Worm (Caenorhabditis elegans): ENCODE measurements around the gene F02E11.4.

F02E11.4 gene

ce11 chrII:3234725-3235124, 42.9 kb downstream of the F02E11.4 start, which contains the start of gene C17F4.8:
Gene C17F4.8, minus strand, starts transcription at chrII:3234825.
- no peak for TF ChIP-seq ceh-30 (tag; optimal IDR thresholded peaks at IDR 0.05)

ce11 chrII:3230422-3230821, 47.2 kb downstream of the F02E11.4 start, which contains the start of gene srh-297:
Gene srh-297, minus strand, starts transcription at chrII:3230522.
- TF ChIP-seq ztf-16 (tag; optimal IDR thresholded peaks at IDR 0.05): no peak
- no peak for TF ChIP-seq ceh-45 (GFP tag; IDR thresholded peaks at IDR 0.05)
- no peak for TF ChIP-seq ahr-1 (tag; optimal IDR thresholded peaks at IDR 0.05)
- TF ChIP-seq ceh-9 (tag; optimal IDR thresholded peaks at IDR 0.05): no peak
- no peak for TF ChIP-seq odd-2 (tag; optimal IDR thresholded peaks at IDR 0.05)
- no peak for TF ChIP-seq C38D4.7 (GFP tag; optimal IDR thresholded peaks at IDR 0.05)
- TF ChIP-seq lim-6 (tag; optimal IDR thresholded peaks at IDR 0.05): no peak
- TF ChIP-seq eyg-1 (tag; optimal IDR thresholded peaks at IDR 0.05): no peak
- no peak for TF ChIP-seq hlh-15 (tag; optimal IDR thresholded peaks at IDR 0.05)
- TF ChIP-seq ceh-14 (tag; optimal IDR thresholded peaks at IDR 0.05): no peak
- no peak for TF ChIP-seq sox-2 (GFP tag; IDR thresholded peaks at IDR 0.05)
- no peak for TF ChIP-seq che-1 (tag; optimal IDR thresholded peaks at IDR 0.05)
- no peak for TF ChIP-seq C08G9.2 (tag; optimal IDR thresholded peaks at IDR 0.05)
- no peak for TF ChIP-seq hlh-6 (tag; optimal IDR thresholded peaks at IDR 0.05)
- no peak for TF ChIP-seq ets-4 (tag; optimal IDR thresholded peaks at IDR 0.05)
- no peak for TF ChIP-seq T23F11.4 (GFP tag; optimal IDR thresholded peaks at IDR 0.05)
- no peak for TF ChIP-seq hlh-13 (GFP tag; optimal IDR thresholded peaks at IDR 0.05)
- no peak for TF ChIP-seq pha-2 (tag; optimal IDR thresholded peaks at IDR 0.05)
- no peak for TF ChIP-seq nhr-11 (tag; optimal IDR thresholded peaks at IDR 0.05)

Measured in whole organism, late embryonic.